Worm (Caenorhabditis elegans): Measurements from ENCODE around the gene D2007.2.
A peak's percentile ranks its signal among the peaks of the same experiment; 100 is the strongest.

D2007.2 gene

ce11 chrIII:8163788-8164423 is 15.1 kb downstream of the D2007.2 start, which contains the start of gene prp-8:
Gene prp-8, plus strand, starts transcription at chrIII:8164373.
- TF ChIP-seq ztf-11 (tag; optimal IDR thresholded peaks at IDR 0.05) (no peak), unc-62 (GFP tag; optimal IDR thresholded peaks at IDR 0.05) (no peak), mep-1 (tag; optimal IDR thresholded peaks at IDR 0.05) (peak; percentile 87), nhr-28 (tag; optimal IDR thresholded peaks at IDR 0.05) (no peak), elt-1 (tag; optimal IDR thresholded peaks at IDR 0.05; ENCODE audit: borderline replicate concordance, insufficient read depth) (peak; percentile 38), unc-120 (tag; optimal IDR thresholded peaks at IDR 0.05; ENCODE audit: poor library complexity, severe bottlenecking) (peak; percentile 45), tbx-8 (GFP tag; optimal IDR thresholded peaks at IDR 0.05) (no peak), M03D4.4 (tag; optimal IDR thresholded peaks at IDR 0.05) (peak; percentile 18), hlh-1 (tag; optimal IDR thresholded peaks at IDR 0.05) (peak; percentile 43), lsy-2 (tag; optimal IDR thresholded peaks at IDR 0.05) (peak; percentile 97), pha-4 (tag; optimal IDR thresholded peaks at IDR 0.05) (peak; percentile 84), sptf-1 (tag; optimal IDR thresholded peaks at IDR 0.05) (peak; percentile 68), zip-8 (tag; optimal IDR thresholded peaks at IDR 0.05) (no peak), ceh-39 (tag; optimal IDR thresholded peaks at IDR 0.05) (peak; percentile 94), cnd-1 (tag; optimal IDR thresholded peaks at IDR 0.05) (peak; percentile 50), ceh-43 (GFP tag; optimal IDR thresholded peaks at IDR 0.05) (peak; percentile 25), nhr-237 (tag; optimal IDR thresholded peaks at IDR 0.05) (no peak), lin-13 (tag; optimal IDR thresholded peaks at IDR 0.05) (peak; percentile 86), nhr-2 (tag; optimal IDR thresholded peaks at IDR 0.05) (no peak), ham-2 (GFP tag; optimal IDR thresholded peaks at IDR 0.05) (no peak), drap-1 (GFP tag; optimal IDR thresholded peaks at IDR 0.05) (peak; percentile 17), mls-2 (tag; optimal IDR thresholded peaks at IDR 0.05) (no peak)

- no peak for TF ChIP-seq blmp-1 (tag; optimal IDR thresholded peaks at IDR 0.05)
- TF ChIP-seq ces-1 (GFP tag; optimal IDR thresholded peaks at IDR 0.05) = no peak
- TF ChIP-seq unc-39 (tag; optimal IDR thresholded peaks at IDR 0.05) = no peak
- TF ChIP-seq lin-32 (GFP tag; optimal IDR thresholded peaks at IDR 0.05) = no peak
- TF ChIP-seq elt-1 (tag; optimal IDR thresholded peaks at IDR 0.05; ENCODE audit: borderline replicate concordance, insufficient read depth) = no peak
- TF ChIP-seq zip-8 (tag; optimal IDR thresholded peaks at IDR 0.05) = no peak
- no peak for TF ChIP-seq mab-5 (tag; optimal IDR thresholded peaks at IDR 0.05)
- no peak for TF ChIP-seq tbx-8 (GFP tag; optimal IDR thresholded peaks at IDR 0.05)
- no peak for TF ChIP-seq unc-62 (GFP tag; optimal IDR thresholded peaks at IDR 0.05)
- TF ChIP-seq ceh-43 (GFP tag; optimal IDR thresholded peaks at IDR 0.05) = no peak
Observed at ce11 chrIII:8164771-8165170, 16.0 kb downstream of the D2007.2 start.

- TF ChIP-seq lin-13 (tag; optimal IDR thresholded peaks at IDR 0.05) = no peak
- TF ChIP-seq hlh-1 (tag; optimal IDR thresholded peaks at IDR 0.05) = peak; percentile 50
Observed at ce11 chrIII:8172609-8173133, 23.9 kb downstream of the D2007.2 start.

ce11 chrIII:8175263-8175662 is 26.5 kb downstream of the D2007.2 start:
- TF ChIP-seq mep-1 (tag; optimal IDR thresholded peaks at IDR 0.05) (no peak), cnd-1 (tag; optimal IDR thresholded peaks at IDR 0.05) (no peak), nhr-2 (tag; optimal IDR thresholded peaks at IDR 0.05) (no peak), elt-1 (tag; optimal IDR thresholded peaks at IDR 0.05; ENCODE audit: borderline replicate concordance, insufficient read depth) (no peak), ztf-11 (tag; optimal IDR thresholded peaks at IDR 0.05) (no peak)

ce11 chrIII:8176265-8176664 is 27.5 kb downstream of the D2007.2 start, which contains the start of gene C50C3.12:
Gene C50C3.12, plus strand, starts transcription at chrIII:8176565.
- TF ChIP-seq lin-13 (tag; optimal IDR thresholded peaks at IDR 0.05) = no peak
- no peak for TF ChIP-seq hlh-1 (tag; optimal IDR thresholded peaks at IDR 0.05)
- no peak for TF ChIP-seq ceh-83 (GFP tag; optimal IDR thresholded peaks at IDR 0.05)
- no peak for TF ChIP-seq nhr-12 (tag; optimal IDR thresholded peaks at IDR 0.05)
- TF ChIP-seq drap-1 (GFP tag; optimal IDR thresholded peaks at IDR 0.05) = no peak
- no peak for TF ChIP-seq ceh-39 (tag; optimal IDR thresholded peaks at IDR 0.05)
- no peak for TF ChIP-seq M03D4.4 (tag; optimal IDR thresholded peaks at IDR 0.05)
- TF ChIP-seq tbx-8 (GFP tag; optimal IDR thresholded peaks at IDR 0.05) = no peak
- no peak for TF ChIP-seq ham-2 (GFP tag; optimal IDR thresholded peaks at IDR 0.05)
- no peak for TF ChIP-seq ces-1 (GFP tag; optimal IDR thresholded peaks at IDR 0.05)
- TF ChIP-seq mls-2 (tag; optimal IDR thresholded peaks at IDR 0.05) = no peak
- no peak for TF ChIP-seq unc-39 (tag; optimal IDR thresholded peaks at IDR 0.05)
- no peak for TF ChIP-seq snpc-4 (tag; optimal IDR thresholded peaks at IDR 0.05)
